Fruit fly (Drosophila melanogaster) whole organism, pupa: ENCODE results near the gene CG16974.

Experiments used
- CG10348 ChIP-seq: fragments of 200-800 bp; sonication (Bioruptor generic); IDR thresholded peaks from 2 replicates; pipeline ENCODE4 v1.3.6; 2022; ENCODE audit warnings: missing biosample characterization, missing genetic modification characterization
- CG12605 ChIP-seq: fragments of 200-800 bp; sonication (Bioruptor generic); IDR thresholded peaks from 2 replicates; pipeline ENCODE4 v1.3.6; 2022; ENCODE audit warnings: missing biosample characterization, missing genetic modification characterization
- CG13204 ChIP-seq: fragments of 200-800 bp; sonication (Bioruptor generic); optimal IDR thresholded peaks from 2 replicates; lab custom pipeline; 2018; ENCODE audit warnings: missing biosample characterization, mild to moderate bottlenecking, missing genetic modification characterization, moderate library complexity
- CG17806 ChIP-seq: fragments of 200-800 bp; sonication (Bioruptor generic); optimal IDR thresholded peaks from 2 replicates; lab custom pipeline; 2018; ENCODE audit warnings: missing biosample characterization, mild to moderate bottlenecking, missing genetic modification characterization, moderate library complexity
- D1 ChIP-seq: fragments of 200-800 bp; sonication (Bioruptor generic); optimal IDR thresholded peaks from 2 replicates; lab custom pipeline; 2018; ENCODE audit warnings: missing biosample characterization, mild to moderate bottlenecking, missing genetic modification characterization, moderate library complexity
- Pif1B ChIP-seq: fragments of 200-800 bp; sonication (Bioruptor generic); optimal IDR thresholded peaks from 3 replicates; lab custom pipeline; 2016; ENCODE audit warnings: missing biosample characterization, missing genetic modification characterization
- Snoo ChIP-seq: fragments of 200-800 bp; sonication (Bioruptor generic); optimal IDR thresholded peaks from 3 replicates; lab custom pipeline; 2017; ENCODE audit warnings: missing biosample characterization, mild to moderate bottlenecking, missing genetic modification characterization, inconsistent platforms
- fd96Ca ChIP-seq: fragments of 200-800 bp; sonication (Bioruptor generic); IDR thresholded peaks from 3 replicates; pipeline ENCODE4 v1.3.6; 2022; ENCODE audit warnings: missing biosample characterization, missing genetic modification characterization

- no peak for TF ChIP-seq D1 (tag; lab: Kevin White, UChicago)
- no peak for TF ChIP-seq Snoo
- TF ChIP-seq CG17806 = no peak
- TF ChIP-seq CG12605 = peak; percentile 62
- no peak for TF ChIP-seq CG13204 (GFP tag; lab: Kevin White, UChicago)
- TF ChIP-seq Pif1B (GFP tag; lab: Kevin White, UChicago) = no peak
- no peak for TF ChIP-seq CG10348
- TF ChIP-seq fd96Ca = peak; percentile 38; the same call in 1 of the 3 replicates
Observed at dm6 chr2L:13203437-13204137, 11.8 kb upstream of the CG16974 start, which contains the start of gene Pect.
